Fruit fly (Drosophila melanogaster) S2 (cell line): ENCODE measurements around the gene Past1.

Experiments used
- CG8478 ChIP-seq: fragments of >200 bp; optimal IDR thresholded peaks from 2 replicates; lab custom pipeline; 2018
- CTCF ChIP-seq, 2 experiments: fragments of >200 bp; optimal IDR thresholded peaks; 2 replicates each; lab custom pipeline; 2018

Past1 gene

DNA sequence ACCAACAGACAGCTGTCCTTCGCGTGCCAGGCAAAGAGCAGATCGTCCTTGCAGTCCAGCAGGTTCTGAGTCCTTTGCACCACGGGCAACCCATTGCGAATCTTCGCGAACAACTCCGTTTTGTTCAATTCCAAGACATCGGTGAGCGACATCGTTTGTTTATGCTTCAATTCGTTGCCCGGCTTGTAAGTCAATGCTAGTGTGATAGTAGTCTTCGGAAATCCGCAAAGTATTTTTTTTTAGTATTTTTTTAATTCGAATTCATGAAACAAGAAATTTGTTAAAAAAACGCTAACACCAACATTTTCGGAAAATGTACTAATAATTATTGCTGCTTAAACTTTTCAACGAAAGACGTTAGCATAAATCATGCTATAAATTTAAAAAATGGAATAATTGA is 18.3 kb upstream of the Past1 start, which contains the start of gene mbo:
Gene mbo, minus strand, starts transcription at position 203 of the 400 bp plus-strand sequence.
- no peak for TF ChIP-seq CTCF (optimal IDR thresholded peaks at IDR 0.05; lab: Kevin White, UChicago)
- TF ChIP-seq CG8478 (lab: Kevin White, UChicago) = no peak

DNA sequence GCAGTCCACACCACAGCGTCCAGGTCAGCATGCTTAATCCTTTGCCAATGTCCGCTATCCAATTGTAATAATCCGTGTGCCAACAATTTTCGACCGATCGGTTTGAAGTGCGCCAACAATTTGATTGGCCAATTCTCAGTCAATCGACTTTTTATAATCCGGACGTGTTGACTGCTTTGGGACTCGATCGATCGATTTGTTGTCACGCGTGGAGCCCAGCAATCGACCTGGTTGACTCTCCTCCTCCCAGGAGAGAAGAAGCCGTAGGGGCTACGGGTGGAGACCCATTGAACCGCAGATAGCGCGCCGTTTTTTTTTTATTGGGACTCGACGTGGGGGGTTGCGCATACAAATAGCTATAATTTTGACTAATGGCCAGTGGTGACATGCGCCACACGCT is 15.8 kb upstream of the Past1 start, which contains the start of gene Cyp313a4:
Gene Cyp313a4, minus strand, starts transcription at position 101 of the 400 bp plus-strand sequence.
- TF ChIP-seq CTCF (optimal IDR thresholded peaks at IDR 0.05; lab: Kevin White, UChicago) = no peak
- no peak for TF ChIP-seq CG8478 (lab: Kevin White, UChicago)

DNA sequence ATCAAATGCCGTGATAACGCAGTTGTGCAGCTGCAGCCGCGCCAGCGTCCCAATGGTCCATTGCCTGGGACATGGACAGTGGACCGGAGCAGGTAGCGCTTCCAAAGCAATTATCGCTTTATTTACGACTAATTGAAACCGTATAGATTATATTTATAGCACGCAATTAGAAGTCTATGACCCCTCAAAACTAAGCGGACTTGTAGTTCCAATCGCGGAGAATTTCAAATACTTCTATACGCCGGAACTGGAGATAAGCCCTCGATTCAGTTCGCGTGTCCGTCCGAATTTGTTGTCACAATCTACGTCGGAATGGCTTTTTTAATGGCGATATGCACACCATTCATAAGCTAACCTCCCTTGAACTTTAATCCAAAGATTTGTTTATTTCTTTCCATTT is 11.8 kb upstream of the Past1 start:
- TF ChIP-seq CG8478 (lab: Kevin White, UChicago) (no peak), CTCF (optimal IDR thresholded peaks at IDR 0.05; lab: Kevin White, UChicago) (no peak)

dm6 chr3R:12688116-12688515 is 9.0 kb upstream of the Past1 start:
- TF ChIP-seq CG8478 (lab: Kevin White, UChicago) (no peak), CTCF (optimal IDR thresholded peaks at IDR 0.05; lab: Kevin White, UChicago) (no peak)

DNA sequence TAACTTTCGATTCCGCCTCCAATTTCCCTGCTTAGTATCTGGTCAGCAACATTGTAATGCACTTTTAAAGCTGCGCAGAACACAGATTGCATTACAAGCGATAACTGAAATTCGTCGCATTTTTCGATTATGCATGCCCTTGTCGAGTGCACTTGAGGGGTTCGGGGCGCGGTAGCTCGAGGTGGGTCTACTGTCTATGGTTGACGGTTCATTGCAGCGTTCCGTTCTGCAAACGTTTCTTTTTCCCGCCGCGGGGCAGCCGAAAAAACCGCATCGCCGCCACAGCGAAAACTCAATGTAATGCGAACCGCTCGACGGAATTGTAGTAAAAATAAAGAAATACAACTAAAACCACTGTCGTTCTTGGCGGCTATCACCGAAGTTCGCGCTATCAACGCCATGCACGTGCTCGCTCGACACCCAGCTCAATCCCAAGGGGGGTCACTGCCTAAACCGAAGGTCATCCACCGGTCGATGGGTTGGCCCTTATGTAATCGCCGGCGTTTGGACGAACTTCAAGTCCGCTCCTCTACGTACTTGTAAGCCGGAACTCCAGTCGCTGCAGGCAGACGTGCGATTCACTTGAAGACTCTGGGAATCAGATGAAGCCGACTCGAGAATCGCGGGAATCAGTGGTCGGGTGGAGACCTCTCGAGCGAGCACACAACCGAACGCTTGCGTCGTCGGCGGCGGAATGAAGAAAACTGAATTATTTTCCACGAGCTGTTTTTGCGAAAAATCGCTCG is 8.3 kb upstream of the Past1 start, which contains the start of gene kar:
Gene kar, minus strand, starts transcription at position 696 of the 746 bp plus-strand sequence.
- TF ChIP-seq CG8478 (lab: Kevin White, UChicago) = no peak

dm6 chr3R:12691422-12692101 is 5.6 kb upstream of the Past1 start, which contains the start of gene Arp1:
Arp1 (plus strand) TSS chr3R:12691743.
- TF ChIP-seq CTCF (optimal IDR thresholded peaks at IDR 0.05; lab: Kevin White, UChicago) (no peak), CG8478 (lab: Kevin White, UChicago) (no peak)

dm6 chr3R:12692497-12692896 is 4.6 kb upstream of the Past1 start, which contains the start of gene CG31347:
CG31347 (minus strand) TSS chr3R:12692597.
- TF ChIP-seq CG8478 (lab: Kevin White, UChicago) (no peak), CTCF (optimal IDR thresholded peaks at IDR 0.05; lab: Kevin White, UChicago) (no peak)

- TF ChIP-seq CG8478 (lab: Kevin White, UChicago) (no peak), CTCF (optimal IDR thresholded peaks at IDR 0.05; lab: Kevin White, UChicago) (no peak)
Measured at dm6 chr3R:12694742-12695141, 2.4 kb upstream of the Past1 start, which contains the start of the genes CG14391 and NijC. CG14391 (minus strand) TSS chr3R:12694842. NijC (plus strand) TSS chr3R:12695129.

dm6 chr3R:12697571-12698039 is 483 bp downstream of the Past1 start:
- TF ChIP-seq CG8478 (lab: Kevin White, UChicago) (no peak), CTCF (optimal IDR thresholded peaks at IDR 0.05; lab: Kevin White, UChicago) (no peak)

dm6 chr3R:12698363-12698762 is 1.2 kb downstream of the Past1 start:
- TF ChIP-seq CG8478 (lab: Kevin White, UChicago) (no peak), CTCF (optimal IDR thresholded peaks at IDR 0.05; lab: Kevin White, UChicago) (no peak)

DNA sequence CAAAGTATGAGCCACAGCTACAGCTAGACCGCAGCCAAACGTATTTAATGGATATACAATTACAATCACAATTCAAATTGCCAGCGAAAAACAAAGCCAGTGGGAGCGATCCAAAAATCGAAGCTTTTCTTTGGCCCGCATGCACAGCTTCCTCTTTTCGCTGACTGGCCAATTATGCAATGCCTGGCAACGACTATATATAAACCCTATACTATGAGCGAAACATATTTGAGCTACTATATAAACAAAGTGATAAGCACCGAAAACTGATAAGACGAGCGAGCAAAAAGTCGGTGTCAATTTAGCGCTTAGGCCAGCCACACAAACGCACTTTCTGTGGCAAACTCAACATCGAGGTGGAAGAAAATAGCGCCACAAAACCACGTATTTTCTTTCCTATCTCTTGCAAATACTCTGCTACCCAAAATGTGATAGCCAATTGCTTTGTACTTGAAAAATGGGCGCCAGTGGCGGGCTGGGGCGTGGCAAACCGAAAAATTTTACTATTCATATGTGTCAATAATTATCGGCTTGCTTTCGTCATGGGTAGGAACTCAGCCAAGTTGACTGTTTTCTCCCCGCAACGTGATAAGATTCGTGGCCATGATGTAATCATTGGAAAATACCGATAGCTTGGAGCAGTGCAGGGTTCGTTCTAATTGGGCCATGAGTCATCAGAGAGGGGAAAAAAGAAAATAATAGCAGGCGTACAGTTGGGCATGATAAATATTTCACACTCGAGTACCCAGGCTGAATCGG is 2.7 kb downstream of the Past1 start:
- no peak for TF ChIP-seq CTCF (optimal IDR thresholded peaks at IDR 0.05; lab: Kevin White, UChicago)
- no peak for TF ChIP-seq CG8478 (lab: Kevin White, UChicago)

- no peak for TF ChIP-seq CG8478 (lab: Kevin White, UChicago)
- TF ChIP-seq CTCF (optimal IDR thresholded peaks at IDR 0.05; lab: Kevin White, UChicago) = no peak
Measured at dm6 chr3R:12700454-12700853, 3.3 kb downstream of the Past1 start.

- no peak for TF ChIP-seq CG8478 (lab: Kevin White, UChicago)
- no peak for TF ChIP-seq CTCF (optimal IDR thresholded peaks at IDR 0.05; lab: Kevin White, UChicago)
Measured at dm6 chr3R:12701257-12701656, 4.1 kb downstream of the Past1 start.

DNA sequence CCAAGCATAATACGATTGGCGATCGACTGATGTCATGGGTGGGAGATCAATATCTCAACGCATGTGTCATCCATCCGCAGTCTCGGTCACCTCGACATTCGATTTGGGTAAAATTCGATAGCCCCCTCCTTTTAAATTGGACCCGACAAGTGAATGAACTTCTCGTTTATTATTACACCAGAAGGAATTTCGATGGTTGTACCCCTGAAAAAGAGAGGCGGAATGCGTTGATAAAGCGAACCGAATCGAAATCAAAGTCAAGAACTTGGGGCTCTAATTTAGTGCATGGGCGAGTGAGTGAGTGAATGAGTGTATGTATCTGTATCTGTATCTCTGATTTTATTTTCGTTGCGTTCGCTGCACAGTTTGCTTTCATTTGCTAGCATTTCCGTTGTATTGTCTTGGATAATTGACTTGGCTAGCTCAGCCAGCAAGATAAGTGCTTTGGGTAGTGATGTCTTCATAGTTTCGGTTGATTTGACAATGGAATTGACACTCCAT is 4.9 kb downstream of the Past1 start:
- no peak for TF ChIP-seq CTCF (optimal IDR thresholded peaks at IDR 0.05; lab: Kevin White, UChicago)
- TF ChIP-seq CG8478 (lab: Kevin White, UChicago) = no peak
